Worm (Caenorhabditis elegans) whole organism, late embryonic: ENCODE measurements around the gene F56D6.22.

Experiments used
- ceh-9 ChIP-seq: sonication (generic microtip); optimal IDR thresholded peaks from 2 replicates; lab custom pipeline; 2016; ENCODE audit warnings: mild to moderate bottlenecking, missing genetic modification characterization, inconsistent platforms, missing compliant biosample characterization
- hlh-13 ChIP-seq: fragments of 200-800 bp; sonication (Bioruptor generic); optimal IDR thresholded peaks from 2 replicates; lab custom pipeline; 2018; ENCODE audit warnings: mild to moderate bottlenecking, missing genetic modification characterization, missing compliant biosample characterization
- hlh-15 ChIP-seq: sonication (generic microtip); optimal IDR thresholded peaks from 2 replicates; lab custom pipeline; 2016; ENCODE audit warnings: missing genetic modification characterization, missing compliant biosample characterization
- tbx-2 ChIP-seq: sonication (generic microtip); optimal IDR thresholded peaks from 2 replicates; lab custom pipeline; 2016; ENCODE audit warnings: missing genetic modification characterization, missing compliant biosample characterization

DNA sequence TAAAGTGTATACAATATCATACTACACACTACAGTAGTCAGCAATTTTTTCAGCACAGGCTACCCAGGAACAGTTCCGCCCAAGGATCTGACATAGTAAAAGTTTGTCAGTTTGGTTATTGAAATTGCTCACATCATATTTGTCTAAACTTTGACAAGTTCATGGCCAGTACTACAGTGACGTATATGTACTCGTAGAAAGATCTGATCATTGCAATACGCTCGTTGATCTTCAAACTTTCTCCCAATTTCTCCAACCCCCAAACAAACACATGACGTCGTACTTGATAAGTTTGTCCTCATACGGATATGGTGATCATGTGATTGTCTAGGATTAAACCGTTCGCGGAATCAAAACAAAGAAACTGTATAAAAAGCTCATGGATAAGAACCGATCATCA lies 12.6 kb downstream of the F56D6.22 start, which contains the start of gene dct-8:
- no peak for TF ChIP-seq tbx-2 (tag; lab: Kevin White, UChicago)
- no peak for TF ChIP-seq ceh-9 (tag; lab: Kevin White, UChicago)
- no peak for TF ChIP-seq hlh-13 (GFP tag; lab: Kevin White, UChicago)
- no peak for TF ChIP-seq hlh-15 (tag; lab: Kevin White, UChicago)
